Worm (Caenorhabditis elegans): ENCODE data around the gene vps-8.

The vps-8 gene

ce11 chrIV:12287628-12288027 lies 11.8 kb upstream of the vps-8 start, which contains the start of gene erl-1:
Gene erl-1 (plus strand): TSS chrIV:12287928.
- TF ChIP-seq dmd-4 (tag; optimal IDR thresholded peaks at IDR 0.05) = no peak
- no peak for TF ChIP-seq nhr-11 (tag; optimal IDR thresholded peaks at IDR 0.05)
- no peak for TF ChIP-seq gmeb-1 (tag; optimal IDR thresholded peaks at IDR 0.05)
- TF ChIP-seq lin-13 (GFP tag; optimal IDR thresholded peaks at IDR 0.05) = no peak
- TF ChIP-seq nhr-12 (tag; optimal IDR thresholded peaks at IDR 0.05) = no peak
- no peak for TF ChIP-seq nhr-25 (tag; optimal IDR thresholded peaks at IDR 0.05)
- no peak for TF ChIP-seq fos-1 (tag; optimal IDR thresholded peaks at IDR 0.05)
- TF ChIP-seq lin-11 (tag; optimal IDR thresholded peaks at IDR 0.05) = no peak
- TF ChIP-seq ztf-11 (tag; optimal IDR thresholded peaks at IDR 0.05) = no peak
- no peak for TF ChIP-seq nhr-6 (tag; optimal IDR thresholded peaks at IDR 0.05)
- TF ChIP-seq C34F6.9 (tag; optimal IDR thresholded peaks at IDR 0.05) = no peak
- TF ChIP-seq peb-1 (tag; optimal IDR thresholded peaks at IDR 0.05) = no peak
- no peak for TF ChIP-seq mbf-1 (tag; optimal IDR thresholded peaks at IDR 0.05)

- TF ChIP-seq skn-1 (tag; optimal IDR thresholded peaks at IDR 0.05) = no peak
- TF ChIP-seq nhr-129 (tag; optimal IDR thresholded peaks at IDR 0.05) = peak; percentile 10
- no peak for TF ChIP-seq mdl-1 (tag; optimal IDR thresholded peaks at IDR 0.05)
These were observed 7.1 kb upstream of the vps-8 start, which contains the start of gene hpo-12 for ce11 chrIV:12282873-12283272. Gene hpo-12 (plus strand): TSS chrIV:12283173.

- TF ChIP-seq C34F6.9 (tag; optimal IDR thresholded peaks at IDR 0.05) = peak; percentile 56
- TF ChIP-seq Y55F3AM.14 (GFP tag; optimal IDR thresholded peaks at IDR 0.05) = no peak
- peak; percentile 6 to 64 for TF ChIP-seq lsy-2 (tag; optimal IDR thresholded peaks at IDR 0.05)
- TF ChIP-seq elt-1 (tag; optimal IDR thresholded peaks at IDR 0.05) = no peak
These were observed 6.5 kb upstream of the vps-8 start, which contains the start of the genes C42C1.12 and C42C1.19 for ce11 chrIV:12282157-12282789. Gene C42C1.12 (minus strand): TSS chrIV:12282207. Gene C42C1.19 (plus strand): TSS chrIV:12282739.

- TF ChIP-seq unc-39 (tag; optimal IDR thresholded peaks at IDR 0.05) (no peak), nhr-129 (tag; optimal IDR thresholded peaks at IDR 0.05) (peak; percentile 20)
These were observed 3.5 kb upstream of the vps-8 start, which contains the start of gene ltah-1.1 for ce11 chrIV:12279340-12279739. Gene ltah-1.1 (plus strand): TSS chrIV:12279622.

- TF ChIP-seq nhr-129 (tag; optimal IDR thresholded peaks at IDR 0.05) (peak; percentile 63), mab-5 (tag; optimal IDR thresholded peaks at IDR 0.05) (no peak), lsy-2 (tag; optimal IDR thresholded peaks at IDR 0.05) (peak in 1 of 2 experiments; percentile 68), crh-2 (tag; optimal IDR thresholded peaks at IDR 0.05) (peak; percentile 18)
These were observed 2.7 kb upstream of the vps-8 start, which contains the start of the genes tag-335 and vkmt-1 for ce11 chrIV:12278507-12278906. Gene tag-335 (minus strand): TSS chrIV:12278594. Gene vkmt-1 (plus strand): TSS chrIV:12278725.

- TF ChIP-seq nhr-129 (tag; optimal IDR thresholded peaks at IDR 0.05) = peak; percentile 22
- TF ChIP-seq dmd-4 (tag; optimal IDR thresholded peaks at IDR 0.05) = no peak
- peak; percentile 5 for TF ChIP-seq gmeb-1 (tag; optimal IDR thresholded peaks at IDR 0.05)
These were observed 1.4 kb downstream of the vps-8 start for ce11 chrIV:12274365-12274764.

- TF ChIP-seq nhr-21 (tag; optimal IDR thresholded peaks at IDR 0.05) (no peak), ceh-16 (tag; optimal IDR thresholded peaks at IDR 0.05) (no peak), F13H6.1 (tag; optimal IDR thresholded peaks at IDR 0.05) (no peak), nhr-6 (tag; optimal IDR thresholded peaks at IDR 0.05) (no peak), lin-39 (tag; optimal IDR thresholded peaks at IDR 0.05) (no peak), unc-62 (GFP tag; optimal IDR thresholded peaks at IDR 0.05) (no peak), elt-3 (tag; optimal IDR thresholded peaks at IDR 0.05) (no peak), nhr-11 (tag; optimal IDR thresholded peaks at IDR 0.05) (no peak), nhr-237 (tag; optimal IDR thresholded peaks at IDR 0.05) (no peak), C34F6.9 (tag; optimal IDR thresholded peaks at IDR 0.05) (no peak), crh-2 (tag; optimal IDR thresholded peaks at IDR 0.05) (no peak), dmd-4 (tag; optimal IDR thresholded peaks at IDR 0.05) (no peak), snpc-4 (tag; optimal IDR thresholded peaks at IDR 0.05) (no peak), lin-13 (GFP tag; optimal IDR thresholded peaks at IDR 0.05) (no peak), alr-1 (tag; optimal IDR thresholded peaks at IDR 0.05) (no peak)
These were observed 5.4 kb downstream of the vps-8 start, which contains the start of gene C42C1.3 for ce11 chrIV:12270392-12270791. Gene C42C1.3 (minus strand): TSS chrIV:12270492.

Data from whole organism, L2 larva.